Worm (Caenorhabditis elegans): ENCODE measurements around the gene nhr-249.

The nhr-249 gene

DNA sequence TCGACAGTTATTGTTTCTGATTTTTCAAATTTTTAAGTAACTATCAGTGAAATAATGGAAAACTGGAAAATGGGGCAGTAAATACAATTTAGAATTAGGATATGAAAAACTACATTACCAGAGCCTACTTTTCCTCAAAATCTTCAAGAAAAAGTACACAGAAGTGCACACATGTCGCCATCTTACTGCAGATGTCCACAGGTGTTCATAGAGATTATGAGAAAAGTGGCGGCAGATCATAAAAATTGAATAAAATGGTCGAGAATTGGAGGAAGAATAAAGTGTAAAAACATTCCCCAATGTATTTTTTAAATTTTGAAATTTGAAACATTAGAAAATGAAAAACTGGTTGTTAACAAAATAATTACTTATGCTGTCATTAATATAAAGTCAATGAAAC, 25.6 kb upstream of the nhr-249 start:
- TF ChIP-seq fos-1 (tag; optimal IDR thresholded peaks at IDR 0.05) (no peak), xbp-1 (tag; optimal IDR thresholded peaks at IDR 0.05) (no peak), ceh-82 (tag; optimal IDR thresholded peaks at IDR 0.05) (no peak), ceh-63 (GFP tag; optimal IDR thresholded peaks at IDR 0.05) (no peak), unc-62 (GFP tag; optimal IDR thresholded peaks at IDR 0.05) (no peak), sox-4 (tag; optimal IDR thresholded peaks at IDR 0.05) (no peak), lin-35 (GFP tag; optimal IDR thresholded peaks at IDR 0.05) (no peak), irx-1 (tag; optimal IDR thresholded peaks at IDR 0.05) (no peak), lir-3 (tag; optimal IDR thresholded peaks at IDR 0.05; ENCODE audit: poor library complexity) (no peak), unc-86 (tag; optimal IDR thresholded peaks at IDR 0.05) (no peak), zip-4 (GFP tag; optimal IDR thresholded peaks at IDR 0.05) (no peak), lin-13 (GFP tag; optimal IDR thresholded peaks at IDR 0.05) (no peak), tbx-2 (tag; optimal IDR thresholded peaks at IDR 0.05) (no peak), swsn-7 (tag; optimal IDR thresholded peaks at IDR 0.05) (no peak), hlh-17 (GFP tag; optimal IDR thresholded peaks at IDR 0.05; ENCODE audit: borderline replicate concordance) (no peak), hlh-4 (tag; optimal IDR thresholded peaks at IDR 0.05) (no peak), unc-130 (tag; optimal IDR thresholded peaks at IDR 0.05) (no peak), efl-1 (optimal IDR thresholded peaks at IDR 0.05) (no peak), efl-1 (GFP tag; optimal IDR thresholded peaks at IDR 0.05 in 1 of 2) (no peak), ceh-90 (tag; optimal IDR thresholded peaks at IDR 0.05) (no peak)

DNA sequence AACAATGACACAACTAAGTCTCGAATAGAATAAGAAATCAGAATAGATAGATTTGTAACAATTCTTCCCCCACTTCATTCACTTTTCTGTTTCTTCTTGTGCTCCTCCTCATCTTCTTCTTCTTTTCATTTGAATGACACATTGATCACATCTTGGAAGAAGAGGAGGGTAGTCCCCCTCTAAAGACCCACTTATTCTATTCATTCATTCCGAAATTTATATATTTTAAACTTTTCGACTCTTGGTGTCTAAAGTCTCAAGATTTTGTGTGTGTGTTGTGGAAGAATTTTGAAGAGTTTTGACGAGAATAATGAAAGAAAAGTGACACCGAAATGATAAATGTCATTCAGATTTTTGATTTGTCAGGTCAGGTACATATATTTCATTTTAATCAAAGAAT, 18.7 kb upstream of the nhr-249 start:
- TF ChIP-seq C16A3.4 (tag; optimal IDR thresholded peaks at IDR 0.05) (no peak), aha-1 (tag; optimal IDR thresholded peaks at IDR 0.05) (no peak), efl-3 (GFP tag; optimal IDR thresholded peaks at IDR 0.05) (no peak), zag-1 (tag; optimal IDR thresholded peaks at IDR 0.05) (no peak), unc-98 (GFP tag; IDR thresholded peaks at IDR 0.05) (no peak), nhr-85 (tag) (no peak), dsc-1 (tag; optimal IDR thresholded peaks at IDR 0.05) (no peak), nhr-237 (tag; optimal IDR thresholded peaks at IDR 0.05) (no peak)

DNA sequence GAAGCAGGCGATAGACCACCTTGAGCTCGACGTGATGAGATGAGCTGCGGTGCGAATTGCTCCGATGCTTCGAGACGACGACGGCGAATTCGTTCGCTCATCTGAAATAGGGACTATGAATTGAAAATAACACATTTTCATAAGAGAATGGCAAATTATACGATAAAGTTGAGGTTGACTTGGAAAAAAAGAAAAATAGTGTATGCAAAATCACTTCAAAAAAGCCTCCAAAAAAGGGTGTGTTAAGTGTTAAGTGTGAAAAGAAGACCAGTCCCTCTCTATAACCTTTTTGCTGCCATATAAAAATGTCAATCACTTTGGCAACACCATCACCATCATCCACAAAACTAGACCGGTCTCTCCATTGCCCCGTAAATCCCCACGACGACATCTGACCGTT, 14.5 kb upstream of the nhr-249 start, which contains the start of gene prkl-1:
prkl-1 (minus strand) TSS at position 101 of the 400 bp plus-strand sequence.
- TF ChIP-seq irx-1 (tag; optimal IDR thresholded peaks at IDR 0.05) (no peak), unc-86 (tag; optimal IDR thresholded peaks at IDR 0.05) (no peak), jun-1 (tag; optimal IDR thresholded peaks at IDR 0.05) (no peak), nhr-237 (tag; optimal IDR thresholded peaks at IDR 0.05) (no peak), nhr-85 (tag) (no peak), pqm-1 (tag; optimal IDR thresholded peaks at IDR 0.05) (no peak), C16A3.4 (tag; optimal IDR thresholded peaks at IDR 0.05) (no peak), fos-1 (tag; optimal IDR thresholded peaks at IDR 0.05) (no peak), unc-62 (GFP tag; optimal IDR thresholded peaks at IDR 0.05) (no peak), hpl-2 (GFP tag; optimal IDR thresholded peaks at IDR 0.05) (no peak), ceh-90 (tag; optimal IDR thresholded peaks at IDR 0.05) (no peak)

DNA sequence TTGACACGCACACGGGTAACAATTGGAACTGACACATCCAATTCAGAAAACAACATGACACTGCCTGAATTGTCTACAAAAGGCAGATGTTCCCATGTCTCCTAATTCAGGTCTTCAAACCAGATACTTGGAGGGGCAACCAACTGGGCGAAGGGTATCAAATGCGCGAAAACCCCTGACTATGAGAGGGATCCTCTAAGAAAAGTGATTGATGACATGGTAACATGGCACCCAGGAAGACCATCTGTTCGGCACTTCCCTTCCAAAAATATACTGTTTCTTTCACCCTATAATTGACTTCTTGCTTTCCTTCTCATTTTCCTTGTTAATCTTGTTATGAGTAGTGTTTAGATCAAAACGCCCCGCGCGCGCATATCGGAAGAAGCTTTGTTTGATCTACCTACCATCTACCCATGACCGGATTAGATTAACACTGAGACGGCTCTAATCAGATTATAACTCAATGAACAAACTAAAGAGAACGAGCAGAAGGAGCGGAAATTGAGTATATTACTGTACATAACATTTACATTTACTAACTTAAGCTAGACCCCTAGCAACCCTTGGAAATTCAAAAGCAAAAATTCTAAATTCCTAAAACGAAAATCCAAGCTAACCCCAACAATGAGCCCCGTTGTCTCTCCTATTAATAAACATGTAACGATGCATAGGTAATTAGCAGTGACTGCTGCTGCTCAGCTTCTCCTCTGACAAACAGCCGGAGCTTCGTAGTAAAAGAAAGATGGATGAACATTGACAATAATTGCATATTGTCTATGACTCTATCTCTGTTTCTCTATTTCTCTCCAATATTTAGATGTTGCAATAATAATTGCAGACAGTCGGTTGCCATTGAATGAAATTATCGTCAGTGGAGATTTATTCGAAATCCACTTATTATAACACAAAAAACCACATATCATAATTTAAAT, 12.4 kb upstream of the nhr-249 start:
- TF ChIP-seq nhr-85 (tag) (peak; percentile 57), lin-15B (tag; optimal IDR thresholded peaks at IDR 0.05) (no peak), efl-1 (optimal IDR thresholded peaks at IDR 0.05) (no peak), efl-1 (GFP tag; optimal IDR thresholded peaks at IDR 0.05 in 1 of 2) (peak in 1 of 2 experiments; percentile 40)

DNA sequence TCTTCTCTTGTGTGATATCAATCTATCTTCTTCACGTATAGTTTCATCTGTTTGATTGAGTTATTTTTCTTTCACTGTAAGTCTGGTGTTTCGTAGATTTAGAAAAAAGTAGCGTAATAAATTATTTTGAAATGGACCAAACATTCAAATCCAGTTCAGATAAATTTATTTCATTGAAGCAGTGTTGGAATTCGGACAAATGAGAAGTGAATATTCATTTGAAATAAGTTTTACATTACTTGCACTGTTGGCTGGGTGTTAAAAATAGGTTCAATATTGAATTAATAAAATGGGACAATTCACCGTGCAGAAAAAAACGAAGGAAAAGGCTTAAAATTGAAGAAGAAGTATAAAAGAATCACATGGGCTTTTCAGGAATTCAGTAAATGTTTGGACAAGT, 6.3 kb upstream of the nhr-249 start:
- TF ChIP-seq ceh-82 (tag; optimal IDR thresholded peaks at IDR 0.05), result no peak
- no peak for TF ChIP-seq aly-2 (tag; optimal IDR thresholded peaks at IDR 0.05)
- TF ChIP-seq mdl-1 (tag; optimal IDR thresholded peaks at IDR 0.05), result no peak
- no peak for TF ChIP-seq mef-2 (tag; optimal IDR thresholded peaks at IDR 0.05)
- TF ChIP-seq F16B12.6 (tag; optimal IDR thresholded peaks at IDR 0.05), result no peak
- TF ChIP-seq nhr-237 (tag; optimal IDR thresholded peaks at IDR 0.05), result no peak
- no peak for TF ChIP-seq fos-1 (tag; optimal IDR thresholded peaks at IDR 0.05)
- TF ChIP-seq hlh-17 (GFP tag; optimal IDR thresholded peaks at IDR 0.05; ENCODE audit: borderline replicate concordance), result no peak
- TF ChIP-seq elt-3 (tag; optimal IDR thresholded peaks at IDR 0.05), result no peak
- TF ChIP-seq grh-1 (GFP tag; IDR thresholded peaks at IDR 0.05), result no peak
- no peak for TF ChIP-seq unc-62 (GFP tag; optimal IDR thresholded peaks at IDR 0.05)
- TF ChIP-seq unc-98 (GFP tag; IDR thresholded peaks at IDR 0.05), result no peak
- TF ChIP-seq egl-13 (tag; optimal IDR thresholded peaks at IDR 0.05), result no peak
- no peak for TF ChIP-seq isw-1 (GFP tag; IDR thresholded peaks at IDR 0.05)
- no peak for TF ChIP-seq snpc-4 (tag; optimal IDR thresholded peaks at IDR 0.05)
- no peak for TF ChIP-seq C34B4.2 (tag; optimal IDR thresholded peaks at IDR 0.05)
- TF ChIP-seq pag-3 (tag; optimal IDR thresholded peaks at IDR 0.05; ENCODE audit: borderline replicate concordance, insufficient read depth), result no peak

All from whole organism, L1 larva.